Worm (Caenorhabditis elegans): ENCODE data around the gene M04B2.7.

ce11 chrIV:11592820-11593219, 44.2 kb upstream of the M04B2.7 start:
- no peak for TF ChIP-seq him-1 (tag; optimal IDR thresholded peaks at IDR 0.05)
- peak; percentile 88 for TF ChIP-seq W03F9.2 (tag; optimal IDR thresholded peaks at IDR 0.05)
- no peak for TF ChIP-seq dao-5 (tag; optimal IDR thresholded peaks at IDR 0.05)
